Worm (Caenorhabditis elegans) whole organism, late embryonic: Measurements from ENCODE around the gene C31H2.3.

Experiments used
- C08G9.2 ChIP-seq: sonication (generic microtip); optimal IDR thresholded peaks from 2 replicates; lab custom pipeline; 2016; ENCODE audit warnings: mild to moderate bottlenecking, missing genetic modification characterization, moderate library complexity, missing compliant biosample characterization
- C38D4.7 ChIP-seq: fragments of 200-800 bp; sonication (Bioruptor generic); optimal IDR thresholded peaks from 2 replicates; lab custom pipeline; 2018; ENCODE audit warnings: mild to moderate bottlenecking, missing genetic modification characterization, moderate library complexity, missing compliant biosample characterization
- F13H6.1 ChIP-seq: sonication (generic microtip); optimal IDR thresholded peaks from 2 replicates; lab custom pipeline; 2016; ENCODE audit warnings: missing genetic modification characterization, missing compliant biosample characterization
- K02D7.2 ChIP-seq: sonication (generic microtip); optimal IDR thresholded peaks from 2 replicates; lab custom pipeline; 2017; ENCODE audit warnings: mild to moderate bottlenecking, missing genetic modification characterization, missing compliant biosample characterization
- Y22D7AL.16 ChIP-seq: sonication (generic microtip); optimal IDR thresholded peaks from 2 replicates; lab custom pipeline; 2016; ENCODE audit warnings: missing genetic modification characterization, missing compliant biosample characterization
- ama-1 ChIP-seq: fragments of 150-350 bp; optimal IDR thresholded peaks from 2 replicates; lab custom pipeline; 2014
- ceh-18 ChIP-seq: sonication (generic microtip); optimal IDR thresholded peaks from 2 replicates; lab custom pipeline; 2016; ENCODE audit warnings: missing genetic modification characterization, missing compliant biosample characterization
- ceh-19 ChIP-seq: fragments of 200-800 bp; sonication (Bioruptor generic); optimal IDR thresholded peaks from 2 replicates; lab custom pipeline; 2018; ENCODE audit warnings: mild to moderate bottlenecking, missing genetic modification characterization, missing compliant biosample characterization
- ceh-2 ChIP-seq: sonication (generic microtip); optimal IDR thresholded peaks from 2 replicates; lab custom pipeline; 2016; ENCODE audit warnings: missing genotype, missing genetic modification characterization, missing compliant biosample characterization
- ceh-22 ChIP-seq: sonication (generic microtip); optimal IDR thresholded peaks from 2 replicates; lab custom pipeline; 2017; ENCODE audit warnings: missing biosample characterization, missing genetic modification characterization
- ceh-31 ChIP-seq: sonication (generic microtip); optimal IDR thresholded peaks from 2 replicates; lab custom pipeline; 2016; ENCODE audit warnings: missing genetic modification characterization, missing compliant biosample characterization
- ceh-34 ChIP-seq: sonication (generic microtip); optimal IDR thresholded peaks from 2 replicates; lab custom pipeline; 2016; ENCODE audit warnings: mild to moderate bottlenecking, missing genetic modification characterization, missing compliant biosample characterization
- ceh-48 ChIP-seq: sonication (generic microtip); optimal IDR thresholded peaks from 2 replicates; lab custom pipeline; 2016; ENCODE audit warnings: missing genetic modification characterization, inconsistent platforms, missing compliant biosample characterization
- che-1 ChIP-seq: sonication (generic microtip); optimal IDR thresholded peaks from 2 replicates; lab custom pipeline; 2016; ENCODE audit warnings: mild to moderate bottlenecking, missing genetic modification characterization, missing compliant biosample characterization
- dmd-4 ChIP-seq: sonication (generic microtip); optimal IDR thresholded peaks from 2 replicates; lab custom pipeline; 2016; ENCODE audit warnings: borderline replicate concordance, missing genetic modification characterization, missing compliant biosample characterization
- dve-1 ChIP-seq: sonication (generic microtip); optimal IDR thresholded peaks from 2 replicates; lab custom pipeline; 2017; ENCODE audit warnings: antibody characterized with exemption, mild to moderate bottlenecking, missing genetic modification characterization, missing compliant biosample characterization
- elt-4 ChIP-seq: sonication (generic microtip); optimal IDR thresholded peaks from 2 replicates; lab custom pipeline; 2016; ENCODE audit warnings: missing genetic modification characterization, missing compliant biosample characterization
- ets-4 ChIP-seq: sonication (generic microtip); optimal IDR thresholded peaks from 2 replicates; lab custom pipeline; 2016; ENCODE audit warnings: missing genetic modification characterization, missing compliant biosample characterization
- eyg-1 ChIP-seq: sonication (generic microtip); optimal IDR thresholded peaks from 2 replicates; lab custom pipeline; 2016; ENCODE audit warnings: missing genotype, missing genetic modification characterization, missing compliant biosample characterization
- fax-1 ChIP-seq: sonication (generic microtip); optimal IDR thresholded peaks from 2 replicates; lab custom pipeline; 2016; ENCODE audit warnings: missing genotype, missing genetic modification characterization, missing compliant biosample characterization
- gmeb-2 ChIP-seq: sonication (generic microtip); optimal IDR thresholded peaks from 2 replicates; lab custom pipeline; 2016; ENCODE audit warnings: missing genetic modification characterization, inconsistent platforms, missing compliant biosample characterization
- hlh-13 ChIP-seq: fragments of 200-800 bp; sonication (Bioruptor generic); optimal IDR thresholded peaks from 2 replicates; lab custom pipeline; 2018; ENCODE audit warnings: mild to moderate bottlenecking, missing genetic modification characterization, missing compliant biosample characterization
- hlh-15 ChIP-seq: sonication (generic microtip); optimal IDR thresholded peaks from 2 replicates; lab custom pipeline; 2016; ENCODE audit warnings: missing genetic modification characterization, missing compliant biosample characterization
- hlh-30 ChIP-seq: sonication (generic microtip); optimal IDR thresholded peaks from 2 replicates; lab custom pipeline; 2017; ENCODE audit warnings: antibody characterized with exemption, missing genetic modification characterization, missing compliant biosample characterization; ENCODE audit not compliant: insufficient read depth
- hlh-6 ChIP-seq: sonication (generic microtip); optimal IDR thresholded peaks from 2 replicates; lab custom pipeline; 2016; ENCODE audit warnings: missing genotype, missing genetic modification characterization, missing compliant biosample characterization
- hlh-8 ChIP-seq: sonication (generic microtip); optimal IDR thresholded peaks from 2 replicates; lab custom pipeline; 2016; ENCODE audit warnings: missing genotype, missing genetic modification characterization, missing compliant biosample characterization
- lim-6 ChIP-seq: sonication (generic microtip); optimal IDR thresholded peaks from 2 replicates; lab custom pipeline; 2016; ENCODE audit warnings: missing genetic modification characterization, missing compliant biosample characterization
- mec-3 ChIP-seq: sonication (generic microtip); optimal IDR thresholded peaks from 2 replicates; lab custom pipeline; 2016; ENCODE audit warnings: borderline replicate concordance, missing genetic modification characterization, missing compliant biosample characterization
- nfya-1 ChIP-seq: sonication (generic microtip); optimal IDR thresholded peaks from 2 replicates; lab custom pipeline; 2017; ENCODE audit warnings: missing genetic modification characterization, mild to moderate bottlenecking, missing compliant biosample characterization, antibody characterized with exemption, moderate library complexity
- nhr-11 ChIP-seq: fragments of 150-350 bp; optimal IDR thresholded peaks from 2 replicates; lab custom pipeline; 2014; ENCODE audit warnings: missing biosample characterization, missing genetic modification characterization
- nhr-232 ChIP-seq: sonication (generic microtip); optimal IDR thresholded peaks from 2 replicates; lab custom pipeline; 2016; ENCODE audit warnings: missing genetic modification characterization, missing compliant biosample characterization
- pag-3 ChIP-seq: sonication (generic microtip); optimal IDR thresholded peaks from 2 replicates; lab custom pipeline; 2016; ENCODE audit warnings: missing compliant biosample characterization, missing genetic modification characterization, borderline replicate concordance
- pat-9 ChIP-seq: fragments of 200-800 bp; sonication (Bioruptor generic); optimal IDR thresholded peaks from 2 replicates; lab custom pipeline; 2018; ENCODE audit warnings: mild to moderate bottlenecking, missing genetic modification characterization, moderate library complexity, missing compliant biosample characterization
- pha-4 ChIP-seq: fragments of 150-350 bp; optimal IDR thresholded peaks from 2 replicates; lab custom pipeline; 2018; ENCODE audit warnings: missing biosample characterization, missing genetic modification reagents, missing genetic modification characterization
- ref-2 ChIP-seq: sonication (generic microtip); optimal IDR thresholded peaks from 2 replicates; lab custom pipeline; 2016; ENCODE audit warnings: missing genetic modification characterization, missing compliant biosample characterization
- rnt-1 ChIP-seq: sonication (generic microtip); optimal IDR thresholded peaks from 2 replicates; lab custom pipeline; 2016; ENCODE audit warnings: missing genetic modification characterization, missing compliant biosample characterization
- sdc-2 ChIP-seq: sonication (generic microtip); optimal IDR thresholded peaks from 2 replicates; lab custom pipeline; 2016; ENCODE audit warnings: missing genotype, missing genetic modification characterization, missing compliant biosample characterization
- tbx-7 ChIP-seq: sonication (generic microtip); optimal IDR thresholded peaks from 2 replicates; lab custom pipeline; 2016; ENCODE audit warnings: missing genotype, missing genetic modification characterization, missing compliant biosample characterization
- ttx-3 ChIP-seq: sonication (generic microtip); optimal IDR thresholded peaks from 2 replicates; lab custom pipeline; 2016; ENCODE audit warnings: missing genetic modification reagents, missing genetic modification characterization, missing compliant biosample characterization
- zip-5 ChIP-seq: sonication (generic microtip); optimal IDR thresholded peaks from 2 replicates; lab custom pipeline; 2016; ENCODE audit warnings: missing genetic modification characterization, missing compliant biosample characterization

Gene C31H2.3

DNA sequence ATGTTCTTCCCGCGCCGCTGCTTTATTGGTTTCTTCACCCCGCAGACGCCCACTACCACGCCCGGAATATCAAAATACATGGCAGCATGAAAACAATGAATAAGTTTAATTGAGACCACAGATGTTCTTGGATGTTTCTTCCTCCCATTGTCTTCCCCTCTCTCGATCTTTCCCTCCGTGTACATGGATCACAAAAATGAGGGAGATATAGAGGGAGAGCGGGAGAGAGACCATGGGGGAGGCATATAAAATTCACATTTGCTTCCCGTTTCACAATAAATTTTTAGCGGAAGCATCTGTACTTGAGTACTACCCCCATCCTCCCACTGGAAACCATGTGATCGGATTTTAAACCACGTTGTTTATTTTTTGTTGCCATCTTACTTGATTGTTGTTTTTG, 39.2 kb upstream of the C31H2.3 start:
- TF ChIP-seq ceh-18 (peak; percentile 23), hlh-8 (peak; percentile 17), rnt-1 (no peak), ama-1 (lab: Kevin White, UChicago) (no peak)

DNA sequence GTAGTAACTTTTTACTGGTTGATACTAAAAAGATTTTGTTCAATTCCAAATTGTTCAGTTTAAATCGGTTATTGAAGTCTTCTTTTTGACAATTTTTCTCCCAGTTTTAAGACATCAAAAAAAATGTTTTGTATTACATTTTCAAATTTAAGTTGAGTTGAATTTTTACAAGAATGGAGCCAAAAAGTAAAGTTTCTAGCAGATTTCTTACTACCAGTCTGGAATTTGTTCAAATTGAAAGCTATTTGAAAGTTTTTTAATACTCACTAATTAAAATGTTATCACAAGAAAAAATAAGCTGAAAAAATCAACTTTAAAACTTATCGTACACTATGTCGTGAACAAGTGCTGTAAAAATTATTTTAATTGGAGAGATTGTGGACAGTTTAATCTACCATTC, 35.9 kb upstream of the C31H2.3 start:
- TF ChIP-seq pat-9 (tag; lab: Kevin White, UChicago) (no peak), K02D7.2 (tag; lab: Kevin White, UChicago) (no peak), ceh-34 (tag; lab: Kevin White, UChicago) (no peak), hlh-13 (GFP tag; lab: Kevin White, UChicago) (no peak), ceh-18 (no peak)

DNA sequence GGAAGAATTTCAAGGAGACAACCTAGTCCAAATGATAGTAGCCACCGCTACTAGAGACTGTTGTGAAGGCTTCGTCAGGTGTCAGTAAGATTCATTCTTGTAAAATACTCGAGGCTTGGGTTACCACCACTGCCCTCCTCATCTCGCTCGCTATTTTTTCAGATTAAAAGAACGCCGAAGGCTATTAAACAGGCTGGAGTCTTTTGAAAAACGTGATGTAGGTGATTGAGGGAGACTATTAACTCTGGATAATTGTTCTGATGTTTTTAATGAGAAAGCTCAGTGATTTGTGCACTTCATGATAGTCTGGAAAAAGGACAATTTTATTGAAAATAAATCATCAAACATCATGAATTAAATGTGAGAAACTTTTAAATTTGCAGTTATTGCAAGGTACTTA, 34.8 kb upstream of the C31H2.3 start, which contains the start of gene zig-6:
Gene zig-6, minus strand, starts transcription at position 101 of the 400 bp plus-strand sequence.
- no peak for TF ChIP-seq ceh-2
- no peak for TF ChIP-seq hlh-8
- TF ChIP-seq eyg-1 (tag; lab: Kevin White, UChicago): no peak
- no peak for TF ChIP-seq ceh-48 (tag; lab: Kevin White, UChicago)
- no peak for TF ChIP-seq hlh-15 (tag; lab: Kevin White, UChicago)
- no peak for TF ChIP-seq ceh-22
- TF ChIP-seq fax-1 (tag; lab: Kevin White, UChicago): no peak
- no peak for TF ChIP-seq hlh-30 (tag; lab: Kevin White, UChicago)
- no peak for TF ChIP-seq C08G9.2
- TF ChIP-seq dve-1 (tag; lab: Kevin White, UChicago): no peak
- TF ChIP-seq sdc-2 (tag; lab: Kevin White, UChicago): no peak
- no peak for TF ChIP-seq Y22D7AL.16 (tag; lab: Kevin White, UChicago)
- no peak for TF ChIP-seq F13H6.1 (tag; lab: Kevin White, UChicago)
- no peak for TF ChIP-seq dmd-4 (tag; lab: Kevin White, UChicago)

DNA sequence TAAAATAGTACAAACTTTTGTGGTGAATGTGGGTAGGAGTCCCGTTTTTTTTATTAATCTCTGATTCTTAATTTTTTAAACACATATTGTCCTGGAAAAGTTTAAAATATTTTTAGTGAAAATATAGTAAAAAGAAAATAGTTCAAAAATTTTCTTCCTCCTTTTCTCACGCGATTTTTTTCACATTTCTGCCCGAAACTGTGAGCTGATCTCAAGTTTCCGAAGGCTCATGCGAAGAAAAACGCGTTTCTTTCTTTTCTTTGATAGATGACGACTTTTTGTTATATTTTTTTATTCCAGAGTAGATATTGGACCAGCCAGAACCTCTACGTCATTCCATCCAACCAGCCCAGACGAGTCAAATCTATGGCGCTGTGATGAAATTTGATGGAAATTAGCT, 29.8 kb upstream of the C31H2.3 start, which contains the start of gene T03G11.9:
Gene T03G11.9, plus strand, starts transcription at position 301 of the 400 bp plus-strand sequence.
- TF ChIP-seq ceh-22 (no peak), C38D4.7 (GFP tag; lab: Kevin White, UChicago) (no peak)

DNA sequence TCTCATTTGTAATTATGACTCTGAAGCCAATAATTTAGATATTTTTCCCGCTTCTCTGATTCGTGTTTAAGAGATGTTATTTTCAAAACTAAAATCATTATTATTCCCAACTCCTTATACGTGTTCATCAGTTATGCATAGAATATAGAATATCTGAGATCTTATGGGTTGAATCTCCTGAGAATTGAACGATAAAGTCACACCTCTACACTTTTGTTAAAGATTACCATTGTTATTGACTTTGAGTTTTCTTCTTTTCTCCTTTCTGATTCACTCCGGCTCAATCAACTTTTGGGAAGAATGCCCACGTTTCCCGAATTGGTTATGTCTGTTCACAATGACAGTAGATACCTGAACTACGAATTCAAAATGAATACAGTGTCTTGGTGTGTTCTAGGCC, 25.7 kb upstream of the C31H2.3 start, which contains the start of gene sru-48:
Gene sru-48, plus strand, starts transcription at position 301 of the 400 bp plus-strand sequence.
- TF ChIP-seq nhr-232 (tag; lab: Kevin White, UChicago) (no peak), che-1 (tag; lab: Kevin White, UChicago) (no peak), elt-4 (tag; lab: Kevin White, UChicago) (no peak), lim-6 (tag; lab: Kevin White, UChicago) (no peak)

DNA sequence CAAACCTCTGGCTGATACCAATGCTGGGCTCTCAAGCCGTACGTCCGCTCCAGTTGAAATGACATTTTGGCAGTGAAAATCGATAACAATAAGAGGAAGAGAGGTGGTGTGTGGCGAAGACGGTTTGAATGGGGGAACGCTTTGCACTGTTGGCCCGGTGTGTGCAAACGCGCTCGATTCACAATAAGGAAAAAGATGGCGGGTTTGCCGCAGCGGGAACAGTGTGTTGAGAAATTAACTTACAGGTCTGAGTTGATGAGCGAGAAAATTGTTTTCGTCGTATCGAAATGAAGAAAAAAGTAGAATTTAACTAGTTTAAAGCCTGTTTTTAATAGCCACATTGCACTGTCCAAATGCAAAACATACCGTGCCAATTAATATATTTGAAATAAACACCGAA, 24.9 kb upstream of the C31H2.3 start, which contains the start of gene metl-9:
Gene metl-9, minus strand, starts transcription at position 101 of the 400 bp plus-strand sequence.
- TF ChIP-seq hlh-30 (tag; lab: Kevin White, UChicago) (no peak), ttx-3 (no peak), ets-4 (no peak), ceh-2 (no peak)

DNA sequence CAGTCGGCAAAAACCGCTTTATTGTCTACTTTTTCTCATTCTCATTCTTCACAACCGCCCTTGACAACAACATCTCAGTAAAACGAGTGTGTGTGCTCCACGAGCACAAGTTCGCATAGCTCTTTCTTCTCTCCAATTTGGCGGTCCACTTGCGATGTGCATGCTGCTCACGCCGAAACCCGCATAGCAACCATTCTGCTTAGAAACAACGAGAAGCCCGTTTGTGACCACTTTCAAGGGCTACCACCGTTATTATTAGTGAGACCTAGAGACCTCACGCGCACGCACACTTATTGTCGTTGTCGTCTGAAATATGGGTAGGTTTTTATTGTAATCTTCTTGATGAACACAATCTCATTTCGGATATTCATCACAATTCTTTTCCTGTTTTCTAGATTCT, 20.1 kb upstream of the C31H2.3 start, which contains the start of gene zchc-1A:
Gene zchc-1A, plus strand, starts transcription at position 114 of the 400 bp plus-strand sequence.
- no peak for TF ChIP-seq ama-1 (lab: Kevin White, UChicago)

DNA sequence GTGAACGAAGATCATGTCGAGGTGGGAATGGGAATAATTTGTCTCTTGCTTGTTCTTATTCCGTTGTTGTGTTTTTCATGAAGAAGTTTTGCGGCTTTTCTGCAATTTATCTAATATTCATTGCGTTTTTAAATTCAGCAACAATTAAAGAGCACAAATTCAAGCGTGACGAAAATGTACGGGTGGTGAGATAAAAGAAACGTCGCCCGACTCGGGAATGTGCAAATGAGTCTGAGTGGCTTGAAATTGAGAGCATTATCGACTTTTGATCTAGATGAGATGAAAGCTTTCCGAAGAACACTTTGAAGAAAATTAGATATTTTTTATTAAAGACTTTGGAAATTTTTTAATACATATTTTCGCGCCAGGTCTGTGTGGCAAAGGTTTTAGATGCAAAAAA, 16.9 kb upstream of the C31H2.3 start, which contains the start of gene T03G11.10:
Gene T03G11.10, minus strand, starts transcription at position 101 of the 400 bp plus-strand sequence.
- no peak for TF ChIP-seq ceh-22
- TF ChIP-seq ceh-31 (tag; lab: Kevin White, UChicago): no peak
- TF ChIP-seq nfya-1: no peak
- TF ChIP-seq pha-4 (tag; lab: Kevin White, UChicago): no peak
- TF ChIP-seq pag-3 (tag; lab: Kevin White, UChicago): no peak
- no peak for TF ChIP-seq mec-3 (tag; lab: Kevin White, UChicago)
- TF ChIP-seq K02D7.2 (tag; lab: Kevin White, UChicago): no peak
- TF ChIP-seq elt-4 (tag; lab: Kevin White, UChicago): no peak
- no peak for TF ChIP-seq gmeb-2 (tag; lab: Kevin White, UChicago)
- TF ChIP-seq ref-2: no peak
- no peak for TF ChIP-seq ceh-19 (GFP tag; lab: Kevin White, UChicago)
- no peak for TF ChIP-seq tbx-7 (tag; lab: Kevin White, UChicago)
- no peak for TF ChIP-seq hlh-6 (tag; lab: Kevin White, UChicago)
- no peak for TF ChIP-seq zip-5 (tag; lab: Kevin White, UChicago)
- TF ChIP-seq nhr-11: no peak
